Worm (Caenorhabditis elegans) whole organism, midembryonic: ENCODE measurements around the gene cbp-1.

ENCODE experiments used
- cog-1 ChIP-seq: sonication (generic microtip); optimal IDR thresholded peaks from 2 replicates; lab custom pipeline; 2016; ENCODE audit warnings: missing genetic modification characterization, missing compliant biosample characterization
- flt-1 ChIP-seq: fragments of 200-800 bp; sonication (Bioruptor generic); IDR thresholded peaks from 2 replicates; pipeline ENCODE4 v1.3.6; 2022; ENCODE audit warnings: missing genetic modification characterization, missing compliant biosample characterization
- klf-2 ChIP-seq: fragments of 200-800 bp; sonication (Bioruptor generic); conservative IDR thresholded peaks from 2 replicates; pipeline ENCODE4 v1.3.6; 2022; ENCODE audit warnings: missing genetic modification reagents, missing genetic modification characterization, missing compliant biosample characterization
- med-1 ChIP-seq: sonication (generic microtip); optimal IDR thresholded peaks from 2 replicates; lab custom pipeline; 2017; ENCODE audit warnings: missing genetic modification characterization, mild to moderate bottlenecking, missing compliant biosample characterization, antibody characterized with exemption, missing genetic modification reagents; ENCODE audit not compliant: insufficient read depth
- ref-1 ChIP-seq: fragments of 200-800 bp; sonication (Bioruptor generic); conservative IDR thresholded peaks from 2 replicates; pipeline ENCODE4 v1.3.6; 2022; ENCODE audit warnings: missing genetic modification reagents, missing genetic modification characterization, missing compliant biosample characterization
- tab-1 ChIP-seq: fragments of 200-800 bp; sonication (Bioruptor generic); IDR thresholded peaks from 2 replicates; pipeline ENCODE4 v1.3.6; 2022; ENCODE audit warnings: missing genetic modification characterization, missing compliant biosample characterization
- ztf-23 ChIP-seq: fragments of 200-800 bp; sonication (Bioruptor generic); IDR thresholded peaks from 2 replicates; pipeline ENCODE4 v1.3.6; 2022; ENCODE audit warnings: missing genetic modification reagents, missing genetic modification characterization, missing compliant biosample characterization
- ztf-29 ChIP-seq: fragments of 200-800 bp; sonication (Bioruptor generic); IDR thresholded peaks from 2 replicates; pipeline ENCODE4 v1.3.6; 2022; ENCODE audit warnings: missing genetic modification reagents, missing genetic modification characterization, missing compliant biosample characterization

ce11 chrIII:9748694-9749093, 17.6 kb upstream of the cbp-1 start, which contains the start of gene T05G5.4:
- TF ChIP-seq med-1 (GFP tag; lab: Kevin White, UChicago) (no peak), klf-2 (GFP tag; lab: Robert Waterston, UW) (no peak), ztf-29 (GFP tag; lab: Robert Waterston, UW) (no peak), ztf-23 (no peak), flt-1 (GFP tag; lab: Robert Waterston, UW) (no peak), cog-1 (tag; lab: Kevin White, UChicago) (no peak), ref-1 (GFP tag; lab: Robert Waterston, UW) (no peak), tab-1 (GFP tag; lab: Robert Waterston, UW) (no peak)
